Fruit fly (Drosophila melanogaster): Measurements from ENCODE around the gene Atg18b.

DNA sequence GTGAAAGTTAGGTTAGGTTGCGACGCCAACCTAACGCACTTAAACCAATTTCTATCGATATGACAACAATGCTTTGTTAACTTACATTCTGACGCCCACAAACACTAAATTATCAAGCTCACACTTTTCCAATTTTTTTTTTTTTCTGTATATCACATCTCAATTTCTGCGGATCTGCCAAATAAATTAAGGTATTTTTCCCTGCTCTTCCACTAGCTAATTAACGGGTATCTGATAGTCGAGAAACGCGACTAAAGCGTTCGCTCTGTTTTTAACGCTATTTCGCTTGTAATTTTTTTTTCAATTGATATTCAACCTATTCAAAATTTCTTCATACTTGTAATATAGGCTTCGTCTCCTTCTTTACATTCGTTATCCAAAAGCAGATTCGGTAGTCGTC, 45.9 kb upstream of the Atg18b start:
- TF ChIP-seq Hr38 (GFP tag; optimal IDR thresholded peaks at IDR 0.05) (no peak), CG7368 (GFP tag; optimal IDR thresholded peaks at IDR 0.05) (no peak), Ets21C (GFP tag; optimal IDR thresholded peaks at IDR 0.05) (no peak), Sox102F (GFP tag; optimal IDR thresholded peaks at IDR 0.05) (no peak), OdsH (GFP tag; optimal IDR thresholded peaks at IDR 0.05) (no peak), CG4318 (GFP tag; optimal IDR thresholded peaks at IDR 0.05) (no peak), CG31627 (GFP tag; optimal IDR thresholded peaks at IDR 0.05) (no peak), CG11762 (GFP tag; optimal IDR thresholded peaks at IDR 0.05; ENCODE audit: insufficient read depth) (no peak), CG11294 (GFP tag; IDR thresholded peaks at IDR 0.05) (no peak)

Measured in whole organism, prepupa.